Worm (Caenorhabditis elegans): Measurements from ENCODE around the gene str-113.

DNA sequence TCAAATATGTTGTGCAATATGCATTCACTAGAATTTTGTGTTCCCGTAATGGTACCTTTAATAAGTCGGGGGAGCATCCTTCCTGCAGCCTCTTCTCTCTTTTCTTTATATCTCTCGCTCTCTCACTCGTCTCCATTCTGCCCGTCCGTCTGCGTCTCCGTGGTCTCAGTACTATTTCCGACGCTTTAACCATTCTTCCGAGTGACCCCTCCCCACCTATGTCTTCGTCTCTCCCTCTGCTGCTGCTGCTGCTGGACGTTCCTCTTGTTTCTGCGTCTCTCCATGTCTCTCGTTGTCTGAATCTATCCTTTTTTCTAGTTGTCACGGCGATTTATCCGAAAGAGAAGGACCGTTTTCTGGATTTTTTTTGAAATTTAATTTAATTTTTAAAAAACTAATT lies 37.1 kb upstream of the str-113 start:
- TF ChIP-seq ztf-11 (tag; optimal IDR thresholded peaks at IDR 0.05) = peak; percentile 9
- TF ChIP-seq unc-62 (GFP tag; optimal IDR thresholded peaks at IDR 0.05) = no peak
- peak; percentile 8 for TF ChIP-seq nhr-2 (tag; optimal IDR thresholded peaks at IDR 0.05)
- TF ChIP-seq snpc-4 (tag; optimal IDR thresholded peaks at IDR 0.05) = no peak
- TF ChIP-seq unc-39 (tag; optimal IDR thresholded peaks at IDR 0.05) = no peak
- peak; percentile 69 for TF ChIP-seq ces-1 (GFP tag; optimal IDR thresholded peaks at IDR 0.05)
- TF ChIP-seq zip-8 (tag; optimal IDR thresholded peaks at IDR 0.05) = no peak
- TF ChIP-seq nhr-237 (tag; optimal IDR thresholded peaks at IDR 0.05) = no peak
- no peak for TF ChIP-seq nhr-76 (tag; optimal IDR thresholded peaks at IDR 0.05)
- TF ChIP-seq sem-2 (GFP tag; optimal IDR thresholded peaks at IDR 0.05) = no peak
- TF ChIP-seq pha-4 (tag; optimal IDR thresholded peaks at IDR 0.05) = no peak
- TF ChIP-seq lin-13 (tag; optimal IDR thresholded peaks at IDR 0.05) = no peak
